Worm (Caenorhabditis elegans) whole organism, L4 larva: ENCODE measurements around the gene clec-213.

ENCODE experiments used
- ama-1 ChIP-seq: fragments of 150-350 bp; optimal IDR thresholded peaks from 2 replicates; lab custom pipeline; 2014; ENCODE audit warnings: inconsistent platforms, mixed read lengths
- madf-9 ChIP-seq: fragments of 200-800 bp; sonication (Bioruptor generic); conservative IDR thresholded peaks from 2 replicates; pipeline ENCODE4 v1.3.6; 2022; ENCODE audit warnings: missing genetic modification reagents, missing genetic modification characterization, missing compliant biosample characterization
- nhr-76 ChIP-seq: fragments of 150-350 bp; optimal IDR thresholded peaks from 2 replicates; lab custom pipeline; 2014; ENCODE audit warnings: missing biosample characterization, missing genetic modification characterization
- pha-4 ChIP-seq, 2 experiments: fragments of 150-350 bp in 1 of 2; fragments of 200-800 bp in 1 of 2; sonication (Bioruptor generic) in 1 of 2; IDR thresholded peaks in 1 of 2; optimal IDR thresholded peaks in 1 of 2; 2 replicates each; pipeline versions ENCODE4 v1.3.6 to Lab custom; 2014 to 2022; ENCODE audit warnings: missing genetic modification characterization in 2 of 2, missing genetic modification reagents in 2 of 2, missing biosample characterization in 1 of 2, missing compliant biosample characterization in 1 of 2

ce11 chrV:7580378-7580777 lies 24.6 kb upstream of the clec-213 start, which contains the start of gene ets-6:
- TF ChIP-seq madf-9 (GFP tag; lab: Robert Waterston, UW), result no peak
- no peak for TF ChIP-seq nhr-76
- no peak for TF ChIP-seq pha-4 (GFP tag; IDR thresholded peaks at IDR 0.05; lab: Robert Waterston, UW)
- no peak for TF ChIP-seq pha-4 (tag; optimal IDR thresholded peaks at IDR 0.05; lab: Kevin White, UChicago)
- no peak for TF ChIP-seq ama-1
